Worm (Caenorhabditis elegans) whole organism, L1 larva: Measurements from ENCODE around the gene T16H12.2.

Experiments used
- ceh-8 ChIP-seq: fragments of 200-800 bp; sonication (Bioruptor generic); optimal IDR thresholded peaks from 2 replicates; lab custom pipeline; 2018; ENCODE audit warnings: mild to moderate bottlenecking, missing genetic modification characterization, moderate library complexity, missing compliant biosample characterization
- ceh-82 ChIP-seq, 3 experiments: fragments of 150-350 bp in 1 of 3; sonication (generic microtip) in 2 of 3; optimal IDR thresholded peaks; 2 replicates each; lab custom pipeline; 2014 to 2017; ENCODE audit warnings: missing biosample characterization in 3 of 3, missing genetic modification characterization in 3 of 3
- fkh-10 ChIP-seq: sonication (generic microtip); optimal IDR thresholded peaks from 2 replicates; lab custom pipeline; 2017; ENCODE audit warnings: missing biosample characterization, missing genetic modification reagents, missing genetic modification characterization
- jun-1 ChIP-seq: fragments of 150-350 bp; optimal IDR thresholded peaks from 2 replicates; lab custom pipeline; 2014; ENCODE audit warnings: missing biosample characterization, missing genetic modification reagents, missing genetic modification characterization
- mep-1 ChIP-seq: fragments of 150-350 bp; optimal IDR thresholded peaks from 2 replicates; lab custom pipeline; 2014; ENCODE audit warnings: missing biosample characterization, missing genetic modification characterization

- no peak for TF ChIP-seq ceh-82 (tag; optimal IDR thresholded peaks at IDR 0.05; lab: Kevin White, UChicago)
- TF ChIP-seq ceh-8 (GFP tag; lab: Kevin White, UChicago), result no peak
- no peak for TF ChIP-seq fkh-10 (GFP tag; lab: Kevin White, UChicago)
- TF ChIP-seq jun-1 (tag; lab: Kevin White, UChicago), result no peak
- no peak for TF ChIP-seq mep-1
Measured at ce11 chrIII:10095377-10095776, 9.3 kb downstream of the T16H12.2 start.
